Worm (Caenorhabditis elegans) whole organism, L3 larva: ENCODE results near the gene chil-24.

Source experiments
- lin-15B ChIP-seq: fragments of 150-350 bp; optimal IDR thresholded peaks from 2 replicates; lab custom pipeline; 2014; ENCODE audit warnings: missing biosample characterization, missing genetic modification characterization
- nhr-12 ChIP-seq: fragments of 150-350 bp; optimal IDR thresholded peaks from 2 replicates; lab custom pipeline; 2014; ENCODE audit warnings: missing biosample characterization, missing genetic modification characterization
- tbx-2 ChIP-seq: sonication (generic microtip); optimal IDR thresholded peaks from 2 replicates; lab custom pipeline; 2016; ENCODE audit warnings: mild to moderate bottlenecking, missing genetic modification characterization, missing compliant biosample characterization
- unc-39 ChIP-seq: sonication (generic microtip); optimal IDR thresholded peaks from 4 replicates; lab custom pipeline; 2017; ENCODE audit warnings: missing biosample characterization, missing genetic modification characterization

- TF ChIP-seq lin-15B (tag; lab: Kevin White, UChicago) (no peak), tbx-2 (no peak), unc-39 (tag; lab: Kevin White, UChicago) (no peak), nhr-12 (no peak)
Measured at ce11 chrII:3123206-3123605, 5.8 kb upstream of the chil-24 start, which contains the start of gene srh-71.
